Worm (Caenorhabditis elegans): ENCODE results near the gene nep-17.

nep-17 gene

ce11 chrII:13465381-13465838, 42.2 kb upstream of the nep-17 start:
- TF ChIP-seq sem-4 (tag; optimal IDR thresholded peaks at IDR 0.05), result no peak
- peak; percentile 1 for TF ChIP-seq blmp-1 (tag; optimal IDR thresholded peaks at IDR 0.05; ENCODE audit: insufficient read depth)
- no peak for TF ChIP-seq elt-1 (tag; optimal IDR thresholded peaks at IDR 0.05)
- TF ChIP-seq fos-1 (tag; optimal IDR thresholded peaks at IDR 0.05), result peak; percentile 35
- TF ChIP-seq nhr-25 (tag; optimal IDR thresholded peaks at IDR 0.05), result peak; percentile 83
- peak; percentile 30 for TF ChIP-seq nhr-129 (tag; optimal IDR thresholded peaks at IDR 0.05)
- TF ChIP-seq sma-3 (GFP tag; optimal IDR thresholded peaks at IDR 0.05), result peak; percentile 47
- peak; percentile 35 for TF ChIP-seq crh-2 (tag; optimal IDR thresholded peaks at IDR 0.05)

- TF ChIP-seq sma-9 (GFP tag; optimal IDR thresholded peaks at IDR 0.05) (peak; percentile 92), sma-9 (tag; optimal IDR thresholded peaks at IDR 0.05) (no peak), lin-39 (tag; optimal IDR thresholded peaks at IDR 0.05) (no peak), lsy-2 (tag; optimal IDR thresholded peaks at IDR 0.05) (no peak), F13H6.1 (tag; optimal IDR thresholded peaks at IDR 0.05) (peak; percentile 18), nhr-129 (tag; optimal IDR thresholded peaks at IDR 0.05) (peak; percentile 54), snpc-4 (tag; optimal IDR thresholded peaks at IDR 0.05) (no peak), nhr-6 (tag; optimal IDR thresholded peaks at IDR 0.05) (no peak), fos-1 (tag; optimal IDR thresholded peaks at IDR 0.05) (peak; percentile 86), crh-2 (tag; optimal IDR thresholded peaks at IDR 0.05) (peak; percentile 69), R02D3.7 (tag; optimal IDR thresholded peaks at IDR 0.05) (no peak), nhr-23 (tag; optimal IDR thresholded peaks at IDR 0.05) (no peak), sma-3 (GFP tag; optimal IDR thresholded peaks at IDR 0.05) (peak; percentile 32)
Observed at ce11 chrII:13467838-13468389, 39.7 kb upstream of the nep-17 start.

- no peak for TF ChIP-seq ztf-4 (tag; optimal IDR thresholded peaks at IDR 0.05)
- peak; percentile 91 for TF ChIP-seq nhr-21 (tag; optimal IDR thresholded peaks at IDR 0.05)
- TF ChIP-seq aly-2 (tag; optimal IDR thresholded peaks at IDR 0.05), result no peak
- no peak for TF ChIP-seq unc-39 (tag; optimal IDR thresholded peaks at IDR 0.05)
- TF ChIP-seq snpc-4 (tag; optimal IDR thresholded peaks at IDR 0.05), result no peak
- TF ChIP-seq mdl-1 (tag; optimal IDR thresholded peaks at IDR 0.05), result peak; percentile 43
- peak; percentile 59 for TF ChIP-seq sma-3 (GFP tag; optimal IDR thresholded peaks at IDR 0.05)
- peak; percentile 80 for TF ChIP-seq F13H6.1 (tag; optimal IDR thresholded peaks at IDR 0.05)
- TF ChIP-seq skn-1 (tag; optimal IDR thresholded peaks at IDR 0.05), result no peak
- peak; percentile 82 for TF ChIP-seq nhr-25 (tag; optimal IDR thresholded peaks at IDR 0.05)
- TF ChIP-seq lsy-2 (tag; optimal IDR thresholded peaks at IDR 0.05), result peak in 1 of 2 experiments; percentile 59
- peak; percentile 12 for TF ChIP-seq Y55F3AM.14 (GFP tag; optimal IDR thresholded peaks at IDR 0.05)
- peak; percentile 98 for TF ChIP-seq sma-9 (GFP tag; optimal IDR thresholded peaks at IDR 0.05)
- TF ChIP-seq sma-9 (tag; optimal IDR thresholded peaks at IDR 0.05), result no peak
- TF ChIP-seq crh-2 (tag; optimal IDR thresholded peaks at IDR 0.05), result peak; percentile 77
- peak; percentile 44 for TF ChIP-seq gmeb-1 (tag; optimal IDR thresholded peaks at IDR 0.05)
- TF ChIP-seq C34F6.9 (tag; optimal IDR thresholded peaks at IDR 0.05), result peak; percentile 63
- TF ChIP-seq egl-27 (tag; optimal IDR thresholded peaks at IDR 0.05), result peak; percentile 80
- TF ChIP-seq nhr-129 (tag; optimal IDR thresholded peaks at IDR 0.05), result peak; percentile 97
- peak; percentile 88 for TF ChIP-seq fos-1 (tag; optimal IDR thresholded peaks at IDR 0.05)
- TF ChIP-seq blmp-1 (tag; optimal IDR thresholded peaks at IDR 0.05; ENCODE audit: insufficient read depth), result peak; percentile 27
- no peak for TF ChIP-seq peb-1 (tag; optimal IDR thresholded peaks at IDR 0.05)
Observed at ce11 chrII:13469043-13469652, 38.5 kb upstream of the nep-17 start, which contains the start of gene E01G4.3. TSS of gene E01G4.3 (minus strand) at chrII:13469602.

- TF ChIP-seq blmp-1 (tag; optimal IDR thresholded peaks at IDR 0.05; ENCODE audit: insufficient read depth) (no peak), ztf-4 (tag; optimal IDR thresholded peaks at IDR 0.05) (no peak), fos-1 (tag; optimal IDR thresholded peaks at IDR 0.05) (no peak), sma-3 (GFP tag; optimal IDR thresholded peaks at IDR 0.05) (no peak), elt-3 (tag; optimal IDR thresholded peaks at IDR 0.05) (no peak), ama-1 (optimal IDR thresholded peaks at IDR 0.05) (no peak), mab-5 (tag; optimal IDR thresholded peaks at IDR 0.05) (no peak), nhr-21 (tag; optimal IDR thresholded peaks at IDR 0.05) (no peak)
Observed at ce11 chrII:13470655-13471054, 37.0 kb upstream of the nep-17 start.

- no peak for TF ChIP-seq crh-2 (tag; optimal IDR thresholded peaks at IDR 0.05)
- no peak for TF ChIP-seq ztf-4 (tag; optimal IDR thresholded peaks at IDR 0.05)
- TF ChIP-seq elt-3 (tag; optimal IDR thresholded peaks at IDR 0.05), result no peak
Observed at ce11 chrII:13472101-13472500, 35.5 kb upstream of the nep-17 start, which contains the start of gene E01G4.5. TSS of gene E01G4.5 (plus strand) at chrII:13472401.

All from whole organism, L2 larva.